Worm (Caenorhabditis elegans): Measurements from ENCODE around the gene M03E7.3.
"Not testable (repeated sequence)": the region's sequence is repeated elsewhere in the genome, so short reads cannot be mapped to it uniquely, and the experiment has no call there.

ce11 chrV:5663317-5663716 lies 48.5 kb downstream of the M03E7.3 start, which contains the start of gene C14C11.1:
- TF ChIP-seq flt-1 (GFP tag; IDR thresholded peaks at IDR 0.05); cog-1 (tag; optimal IDR thresholded peaks at IDR 0.05); tab-1 (GFP tag; IDR thresholded peaks at IDR 0.05); ref-1 (GFP tag; conservative IDR thresholded peaks at IDR 0.05); ztf-23 (GFP tag; IDR thresholded peaks at IDR 0.05): not testable (repeated sequence)

Data from whole organism, midembryonic.